Fruit fly (Drosophila melanogaster) S2 (cell line): ENCODE measurements around the gene CG7668.

Experiments
- CG8478 ChIP-seq: fragments of >200 bp; optimal IDR thresholded peaks from 2 replicates; lab custom pipeline; 2018
- CTCF ChIP-seq, 2 experiments: fragments of >200 bp; optimal IDR thresholded peaks; 2 replicates each; lab custom pipeline; 2018

- no peak for TF ChIP-seq CTCF (optimal IDR thresholded peaks at IDR 0.05; lab: Kevin White, UChicago)
- no peak for TF ChIP-seq CG8478 (lab: Kevin White, UChicago)
These were observed 26.2 kb downstream of the CG7668 start, which contains the start of gene Lamtor1 for dm6 chr3L:20028753-20029152.
